Worm (Caenorhabditis elegans) whole organism, L3 larva: ENCODE data around the gene dnbp-1.
A peak's percentile ranks its signal among the peaks of the same experiment; 100 is the strongest.

ENCODE experiments used
- R02D3.7 ChIP-seq: fragments of 150-350 bp; optimal IDR thresholded peaks from 2 replicates; lab custom pipeline; 2014; ENCODE audit warnings: missing biosample characterization, missing genetic modification characterization
- aly-2 ChIP-seq: fragments of 150-350 bp; optimal IDR thresholded peaks from 2 replicates; lab custom pipeline; 2014; ENCODE audit warnings: missing biosample characterization, missing genetic modification characterization
- ama-1 ChIP-seq: fragments of 150-350 bp; optimal IDR thresholded peaks from 2 replicates; lab custom pipeline; 2018
- ceh-16 ChIP-seq: sonication (generic microtip); optimal IDR thresholded peaks from 2 replicates; lab custom pipeline; 2017; ENCODE audit warnings: missing biosample characterization, missing genetic modification characterization
- ceh-82 ChIP-seq: fragments of 150-350 bp; optimal IDR thresholded peaks from 2 replicates; lab custom pipeline; 2014; ENCODE audit warnings: missing biosample characterization, missing genetic modification characterization
- ceh-9 ChIP-seq: sonication (generic microtip); optimal IDR thresholded peaks from 2 replicates; lab custom pipeline; 2018; ENCODE audit warnings: missing biosample characterization, missing genetic modification characterization
- daf-12 ChIP-seq: fragments of 150-350 bp; optimal IDR thresholded peaks from 2 replicates; lab custom pipeline; 2014; ENCODE audit warnings: missing biosample characterization, missing genetic modification reagents, missing genetic modification characterization
- egl-27 ChIP-seq: sonication (generic microtip); optimal IDR thresholded peaks from 4 replicates; lab custom pipeline; 2017; ENCODE audit warnings: missing biosample characterization, missing genetic modification reagents, missing genetic modification characterization
- egl-5 ChIP-seq: fragments of 150-350 bp; optimal IDR thresholded peaks from 2 replicates; lab custom pipeline; 2017; ENCODE audit warnings: missing biosample characterization, missing genetic modification reagents, missing genetic modification characterization, inconsistent platforms
- elt-2 ChIP-seq: sonication (generic microtip); optimal IDR thresholded peaks from 2 replicates; lab custom pipeline; 2016; ENCODE audit warnings: missing genetic modification reagents, mild to moderate bottlenecking, missing genetic modification characterization, missing compliant biosample characterization
- elt-3 ChIP-seq, 3 experiments: fragments of 150-350 bp in 1 of 3; sonication (generic microtip) in 2 of 3; optimal IDR thresholded peaks; 2 replicates in 2 of 3; 4 replicates in 1 of 3; lab custom pipeline; 2014 to 2017; ENCODE audit warnings: missing biosample characterization in 3 of 3, missing genetic modification characterization in 3 of 3
- eor-1 ChIP-seq, 2 experiments: fragments of 150-350 bp; optimal IDR thresholded peaks; 2 replicates each; lab custom pipeline; 2014 to 2018; ENCODE audit warnings: missing biosample characterization in 2 of 2, missing genetic modification characterization in 2 of 2
- fkh-10 ChIP-seq: sonication (generic microtip); optimal IDR thresholded peaks from 2 replicates; lab custom pipeline; 2017; ENCODE audit warnings: missing biosample characterization, missing genetic modification reagents, missing genetic modification characterization
- fos-1 ChIP-seq: fragments of 150-350 bp; optimal IDR thresholded peaks from 2 replicates; lab custom pipeline; 2014; ENCODE audit warnings: missing biosample characterization, missing genetic modification characterization
- hmg-11 ChIP-seq: sonication (generic microtip); optimal IDR thresholded peaks from 2 replicates; lab custom pipeline; 2016; ENCODE audit warnings: missing genetic modification characterization, missing compliant biosample characterization
- lin-15B ChIP-seq: fragments of 150-350 bp; optimal IDR thresholded peaks from 2 replicates; lab custom pipeline; 2014; ENCODE audit warnings: missing biosample characterization, missing genetic modification characterization
- lin-39 ChIP-seq: fragments of 150-350 bp; optimal IDR thresholded peaks from 2 replicates; lab custom pipeline; 2018; ENCODE audit warnings: missing biosample characterization, missing genetic modification reagents, missing genetic modification characterization
- mdl-1 ChIP-seq: fragments of 150-350 bp; optimal IDR thresholded peaks from 2 replicates; lab custom pipeline; 2014; ENCODE audit warnings: missing biosample characterization, missing genetic modification characterization
- mml-1 ChIP-seq: fragments of 150-350 bp; sonication (generic microtip); optimal IDR thresholded peaks from 3 replicates; lab custom pipeline; 2014; ENCODE audit warnings: missing biosample characterization, missing genetic modification characterization
- nfya-1 ChIP-seq: sonication (generic microtip); optimal IDR thresholded peaks from 2 replicates; lab custom pipeline; 2017; ENCODE audit warnings: missing genetic modification characterization, mild to moderate bottlenecking, missing compliant biosample characterization, antibody characterized with exemption, moderate library complexity; ENCODE audit not compliant: insufficient read depth
- nhr-11 ChIP-seq: fragments of 150-350 bp; optimal IDR thresholded peaks from 2 replicates; lab custom pipeline; 2014; ENCODE audit warnings: missing biosample characterization, missing genetic modification characterization
- nhr-23 ChIP-seq: fragments of 150-350 bp; optimal IDR thresholded peaks from 2 replicates; lab custom pipeline; 2014; ENCODE audit warnings: missing biosample characterization, missing genetic modification reagents, missing genetic modification characterization
- nhr-25 ChIP-seq: sonication (generic microtip); optimal IDR thresholded peaks from 2 replicates; lab custom pipeline; 2017; ENCODE audit warnings: missing biosample characterization, missing genetic modification characterization
- nhr-43 ChIP-seq: sonication (generic microtip); optimal IDR thresholded peaks from 2 replicates; lab custom pipeline; 2016; ENCODE audit warnings: mild to moderate bottlenecking, missing genetic modification characterization, missing compliant biosample characterization; ENCODE audit not compliant: poor library complexity, severe bottlenecking
- nhr-67 ChIP-seq: fragments of 150-350 bp; optimal IDR thresholded peaks from 2 replicates; lab custom pipeline; 2014; ENCODE audit warnings: missing biosample characterization, missing genetic modification characterization
- nhr-77 ChIP-seq: fragments of 150-350 bp; optimal IDR thresholded peaks from 2 replicates; lab custom pipeline; 2014; ENCODE audit warnings: missing biosample characterization, missing genetic modification characterization
- pha-4 ChIP-seq: fragments of 150-350 bp; optimal IDR thresholded peaks from 2 replicates; lab custom pipeline; 2014; ENCODE audit warnings: missing biosample characterization, missing genetic modification reagents, missing genetic modification characterization
- pqm-1 ChIP-seq: fragments of 150-350 bp; optimal IDR thresholded peaks from 2 replicates; lab custom pipeline; 2017; ENCODE audit warnings: missing biosample characterization, missing genetic modification characterization, inconsistent platforms
- snpc-4 ChIP-seq: fragments of 150-350 bp; optimal IDR thresholded peaks from 2 replicates; lab custom pipeline; 2014; ENCODE audit warnings: missing biosample characterization, missing genetic modification characterization
- tbx-2 ChIP-seq: sonication (generic microtip); optimal IDR thresholded peaks from 2 replicates; lab custom pipeline; 2016; ENCODE audit warnings: mild to moderate bottlenecking, missing genetic modification characterization, missing compliant biosample characterization
- unc-39 ChIP-seq: sonication (generic microtip); optimal IDR thresholded peaks from 4 replicates; lab custom pipeline; 2017; ENCODE audit warnings: missing biosample characterization, missing genetic modification characterization
- zag-1 ChIP-seq: fragments of 150-350 bp; optimal IDR thresholded peaks from 2 replicates; lab custom pipeline; 2014; ENCODE audit warnings: missing biosample characterization, missing genetic modification characterization
- ztf-11 ChIP-seq: fragments of 150-350 bp; optimal IDR thresholded peaks from 2 replicates; lab custom pipeline; 2014; ENCODE audit warnings: missing biosample characterization, missing genetic modification characterization

The dnbp-1 gene

DNA sequence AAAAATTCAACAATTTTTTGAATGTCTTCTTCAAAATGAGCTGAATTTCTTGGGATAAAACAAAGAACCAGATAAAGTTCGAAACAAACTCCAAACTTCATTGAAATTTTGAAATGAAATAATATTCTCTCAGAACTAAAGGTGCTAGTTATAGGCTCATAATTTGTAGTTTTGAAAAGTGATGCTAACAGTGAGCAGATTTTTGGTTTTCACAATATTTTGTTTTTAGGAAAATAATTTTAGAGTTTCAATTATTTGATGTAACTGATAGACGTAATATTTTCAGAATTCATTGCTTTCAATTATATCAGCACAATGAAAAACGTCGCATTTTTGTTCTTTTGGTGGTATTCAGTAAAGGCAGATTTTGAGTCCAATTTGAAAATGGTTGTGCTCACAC is 40.2 kb upstream of the dnbp-1 start, which contains the start of the genes irld-56 and irld-55:
Gene irld-56 (minus strand): TSS at position 101 of the 400 bp plus-strand sequence.
Gene irld-55 (plus strand): TSS at position 316 of the 400 bp plus-strand sequence.
- TF ChIP-seq ama-1 (lab: Kevin White, UChicago) (no peak), nhr-25 (tag; lab: Kevin White, UChicago) (no peak), unc-39 (tag; lab: Kevin White, UChicago) (no peak), nfya-1 (no peak), egl-27 (tag; lab: Kevin White, UChicago) (no peak), ceh-16 (tag; lab: Kevin White, UChicago) (no peak), nhr-77 (tag; lab: Kevin White, UChicago) (no peak), zag-1 (no peak), eor-1 (tag; optimal IDR thresholded peaks at IDR 0.05; lab: Kevin White, UChicago) (no peak), elt-2 (tag; lab: Kevin White, UChicago) (no peak), daf-12 (tag; lab: Kevin White, UChicago) (no peak), mml-1 (tag; lab: Kevin White, UChicago) (no peak)

DNA sequence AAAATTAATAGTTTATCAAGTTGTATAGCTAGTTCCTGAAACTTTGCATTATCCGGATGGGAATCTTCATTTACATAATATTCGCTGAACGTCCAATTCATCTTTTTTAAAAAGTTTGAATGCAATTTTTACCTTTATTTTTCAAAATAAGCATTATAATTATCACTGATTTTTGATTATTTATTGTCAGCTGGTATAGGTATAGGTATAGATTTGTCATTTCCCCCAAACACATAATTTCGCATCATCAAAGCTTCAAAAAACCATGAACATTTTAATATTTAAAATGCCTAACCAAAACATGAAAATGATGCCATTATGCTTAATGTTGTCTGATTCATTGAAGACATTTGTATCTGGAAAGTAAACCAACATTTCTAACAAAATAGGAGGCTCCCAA is 36.2 kb upstream of the dnbp-1 start, which contains the start of gene srw-63:
Gene srw-63 (minus strand): TSS at position 101 of the 400 bp plus-strand sequence.
- TF ChIP-seq nhr-23 (tag; lab: Kevin White, UChicago), result no peak
- TF ChIP-seq, all 47 proteins: peak for 0

DNA sequence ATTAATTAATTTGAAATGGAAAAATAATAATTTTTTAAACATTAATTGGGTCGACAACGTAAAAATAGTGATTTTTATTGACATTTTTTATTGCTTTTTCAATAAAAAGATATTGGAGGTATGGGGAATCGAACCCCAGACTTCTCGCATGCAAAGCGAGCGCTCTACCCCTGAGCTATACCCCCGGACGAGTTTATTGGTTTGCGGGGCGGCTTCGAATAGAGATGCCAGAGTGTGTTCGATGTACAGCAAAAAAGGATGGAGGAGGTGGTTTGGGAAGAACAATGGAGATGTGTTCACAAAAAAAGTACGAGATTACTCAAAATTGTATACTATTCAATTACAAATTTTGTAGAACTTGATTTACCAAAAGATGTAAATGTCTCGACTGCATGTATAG is 34.0 kb upstream of the dnbp-1 start:
- TF ChIP-seq nhr-77 (tag; lab: Kevin White, UChicago) (no peak), lin-39 (peak; percentile 48), nhr-23 (tag; lab: Kevin White, UChicago) (no peak), nhr-43 (tag; lab: Kevin White, UChicago) (peak; percentile 53), tbx-2 (tag; lab: Kevin White, UChicago) (peak; percentile 24), nhr-67 (tag; lab: Kevin White, UChicago) (no peak), egl-5 (no peak), pqm-1 (tag; lab: Kevin White, UChicago) (peak; percentile 16), fos-1 (tag; lab: Kevin White, UChicago) (no peak), hmg-11 (tag; lab: Kevin White, UChicago) (peak; percentile 74), lin-15B (no peak), snpc-4 (tag; lab: Kevin White, UChicago) (peak; percentile 98), ama-1 (lab: Kevin White, UChicago) (no peak), nfya-1 (peak; percentile 63)

DNA sequence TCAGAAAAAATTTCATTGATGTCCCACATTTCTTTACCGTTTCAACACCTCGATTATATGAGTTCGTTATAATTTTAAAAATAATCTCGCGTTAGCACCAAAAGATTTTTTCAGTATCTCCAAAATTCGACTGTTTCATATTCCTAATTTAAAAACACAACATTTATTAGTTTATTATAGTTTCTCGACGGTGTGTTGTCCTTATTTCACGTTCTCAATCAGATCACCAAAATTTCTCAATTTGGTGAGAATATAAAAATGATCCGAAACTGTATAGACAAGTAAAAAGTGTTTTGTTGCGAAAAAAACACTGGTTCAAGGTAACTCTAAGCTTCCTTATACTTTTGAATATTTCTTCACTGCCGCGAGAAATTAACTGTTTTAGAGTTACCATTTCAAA is 29.1 kb upstream of the dnbp-1 start:
- TF ChIP-seq nhr-67 (tag; lab: Kevin White, UChicago), result no peak
- no peak for TF ChIP-seq lin-39
- no peak for TF ChIP-seq ceh-9 (tag; lab: Kevin White, UChicago)
- TF ChIP-seq mdl-1 (tag; lab: Kevin White, UChicago), result no peak
- TF ChIP-seq zag-1, result no peak
- TF ChIP-seq elt-3 (tag; optimal IDR thresholded peaks at IDR 0.05; lab: Kevin White, UChicago), result no peak
- TF ChIP-seq nhr-23 (tag; lab: Kevin White, UChicago), result no peak
- no peak for TF ChIP-seq nhr-11
- TF ChIP-seq tbx-2 (tag; lab: Kevin White, UChicago), result no peak
- TF ChIP-seq unc-39 (tag; lab: Kevin White, UChicago), result no peak
- TF ChIP-seq R02D3.7, result no peak
- TF ChIP-seq pha-4, result no peak
- no peak for TF ChIP-seq aly-2

DNA sequence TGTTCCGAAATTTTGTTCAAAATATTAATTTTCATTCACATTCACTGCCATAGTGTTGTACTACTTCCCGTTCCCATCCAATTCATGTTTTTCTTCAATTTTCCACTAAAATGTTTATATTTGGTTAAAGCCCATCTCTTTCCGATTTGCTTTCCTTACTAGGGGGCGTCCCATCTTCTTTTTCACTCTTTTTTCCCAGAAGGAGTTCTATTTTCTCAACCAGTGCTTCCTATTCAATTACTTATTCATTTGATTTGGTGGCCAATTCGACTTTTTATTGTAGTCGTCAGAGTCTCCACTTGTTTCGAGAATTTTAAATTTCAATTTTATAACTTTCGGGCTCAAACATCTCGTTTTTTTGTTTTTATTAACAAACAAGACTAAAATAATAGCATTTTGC is 22.1 kb upstream of the dnbp-1 start:
- TF ChIP-seq unc-39 (tag; lab: Kevin White, UChicago) (no peak), nfya-1 (no peak), fkh-10 (GFP tag; lab: Kevin White, UChicago) (peak; percentile 55)

DNA sequence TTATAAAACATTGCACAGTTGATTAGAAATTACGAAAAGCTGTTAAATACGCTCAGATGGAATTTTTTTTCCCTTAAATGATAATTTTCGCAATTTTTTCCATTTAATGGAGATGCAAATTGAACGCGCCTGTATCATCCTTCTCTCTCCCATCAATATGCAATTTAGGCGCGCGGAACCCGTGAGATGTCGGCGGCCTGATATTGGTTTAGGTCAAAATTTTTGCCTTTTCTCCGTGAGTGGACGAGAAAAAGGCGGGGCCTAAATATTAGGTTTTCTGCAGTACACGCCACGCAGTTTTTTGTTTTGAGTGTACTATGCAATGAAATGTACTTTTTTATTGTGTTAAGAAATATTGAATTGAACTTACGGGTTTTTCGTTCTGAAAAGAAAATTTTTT is 10.2 kb upstream of the dnbp-1 start:
- TF ChIP-seq ztf-11 (no peak), fkh-10 (GFP tag; lab: Kevin White, UChicago) (no peak), ceh-82 (tag; lab: Kevin White, UChicago) (no peak), nhr-23 (tag; lab: Kevin White, UChicago) (no peak), unc-39 (tag; lab: Kevin White, UChicago) (no peak), egl-5 (no peak)
